Worm (Caenorhabditis elegans): ENCODE data around the gene clp-10.

ce11 chrIII:29626-30025 is 8.4 kb downstream of the clp-10 start:
- TF ChIP-seq nhr-237 (tag; optimal IDR thresholded peaks at IDR 0.05) (no peak), lin-13 (tag; optimal IDR thresholded peaks at IDR 0.05) (no peak), nhr-28 (tag; optimal IDR thresholded peaks at IDR 0.05) (no peak), lin-32 (GFP tag; optimal IDR thresholded peaks at IDR 0.05) (no peak), unc-62 (GFP tag; optimal IDR thresholded peaks at IDR 0.05) (no peak), ztf-11 (tag; optimal IDR thresholded peaks at IDR 0.05) (no peak), snpc-4 (tag; optimal IDR thresholded peaks at IDR 0.05) (no peak), ces-1 (GFP tag; optimal IDR thresholded peaks at IDR 0.05) (no peak), mep-1 (tag; optimal IDR thresholded peaks at IDR 0.05) (no peak), unc-39 (tag; optimal IDR thresholded peaks at IDR 0.05) (no peak), ceh-43 (GFP tag; optimal IDR thresholded peaks at IDR 0.05) (no peak), sptf-1 (tag; optimal IDR thresholded peaks at IDR 0.05) (no peak), pha-4 (tag; optimal IDR thresholded peaks at IDR 0.05) (no peak)
